Fruit fly (Drosophila melanogaster): ENCODE results near the gene Srp54.
A peak's percentile ranks its signal among the peaks of the same experiment; 100 is the strongest.

Srp54 gene

DNA sequence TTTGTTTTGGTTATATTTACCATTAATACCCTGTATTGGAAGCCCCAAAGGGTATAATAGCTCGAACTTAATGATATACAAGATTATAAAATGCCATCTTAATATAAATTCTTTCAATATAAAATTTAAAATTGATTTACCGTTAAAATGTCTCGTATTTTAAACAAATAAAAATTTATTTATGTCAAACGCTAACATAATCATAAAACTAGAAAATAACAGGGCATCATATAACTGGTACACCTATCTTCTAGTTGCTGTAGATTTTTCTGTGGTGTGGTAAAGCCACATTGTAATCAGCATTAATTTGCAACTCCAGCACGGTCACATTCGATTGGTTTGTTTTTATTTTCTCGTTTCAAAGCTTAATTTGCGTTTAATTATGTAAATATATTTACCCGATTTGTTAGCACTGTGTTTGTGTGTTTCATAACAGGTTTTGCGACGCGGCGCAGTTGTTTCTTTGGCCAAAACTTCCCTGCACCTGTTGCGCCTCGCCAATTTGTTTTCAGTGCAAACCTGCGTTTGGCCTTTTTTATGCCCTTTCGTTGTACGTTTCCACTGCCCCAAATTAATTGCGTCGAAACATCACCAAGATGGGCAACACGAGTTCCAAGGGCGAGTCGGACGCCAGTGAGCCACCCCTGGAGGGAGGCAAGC lies 44.4 kb downstream of the Srp54 start, which contains the start of the genes CG4658 and CG5846 (continued):
- TF ChIP-seq CG6254 (GFP tag; optimal IDR thresholded peaks at IDR 0.05) = peak; percentile 81
- TF ChIP-seq CG13123 (GFP tag; optimal IDR thresholded peaks at IDR 0.05) = peak; percentile 90
- TF ChIP-seq knrl (GFP tag; IDR thresholded peaks at IDR 0.05; ENCODE audit: partially characterized antibody) = no peak; the same call in 2 of the 3 replicates
- peak; percentile 39 for TF ChIP-seq NK7.1 (GFP tag; optimal IDR thresholded peaks at IDR 0.05)
- TF ChIP-seq CG31388 (GFP tag; optimal IDR thresholded peaks at IDR 0.05) = peak; percentile 77
- peak; percentile 94 for TF ChIP-seq lab (GFP tag; optimal IDR thresholded peaks at IDR 0.05)
- peak; percentile 64; the same call in 1 of the 2 replicates for TF ChIP-seq CG43689 (GFP tag; IDR thresholded peaks at IDR 0.05)
- TF ChIP-seq Asciz (GFP tag; optimal IDR thresholded peaks at IDR 0.05) = peak; percentile 87
- peak; percentile 97 for TF ChIP-seq Xbp1 (GFP tag; optimal IDR thresholded peaks at IDR 0.05)
- TF ChIP-seq kni (GFP tag; optimal IDR thresholded peaks at IDR 0.05) = peak; percentile 29
- peak; percentile 95 for TF ChIP-seq run (tag; optimal IDR thresholded peaks at IDR 0.05)
- peak; percentile 54 for TF ChIP-seq Side (GFP tag; optimal IDR thresholded peaks at IDR 0.05)
- peak; percentile 90 for TF ChIP-seq CG12299 (tag; optimal IDR thresholded peaks at IDR 0.05)
- TF ChIP-seq Abd-B (GFP tag; optimal IDR thresholded peaks at IDR 0.05) = peak; percentile 96
- TF ChIP-seq CG12744 (GFP tag; optimal IDR thresholded peaks at IDR 0.05) = peak; percentile 75
- TF ChIP-seq Bteb2 (GFP tag; optimal IDR thresholded peaks at IDR 0.05) = peak; percentile 94
- TF ChIP-seq CG8924 (tag; optimal IDR thresholded peaks at IDR 0.05) = peak; percentile 96
- peak; percentile 96 for TF ChIP-seq E2f1 (GFP tag; IDR thresholded peaks at IDR 0.05)
- peak; percentile 97 for TF ChIP-seq PHDP (tag; optimal IDR thresholded peaks at IDR 0.05)
- TF ChIP-seq kah (GFP tag; optimal IDR thresholded peaks at IDR 0.05) = peak; percentile 77
- TF ChIP-seq tll (GFP tag; optimal IDR thresholded peaks at IDR 0.05) = peak in 1 of 2 experiments; percentile 54
- TF ChIP-seq H2.0 (GFP tag; IDR thresholded peaks at IDR 0.05) = peak; percentile 91
- TF ChIP-seq CG15479 (GFP tag; optimal IDR thresholded peaks at IDR 0.05) = no peak
- TF ChIP-seq CG2889 (GFP tag; IDR thresholded peaks at IDR 0.05) = peak; percentile 89
- peak; percentile 83 for TF ChIP-seq Nf-YB (GFP tag; optimal IDR thresholded peaks at IDR 0.05)
- peak; percentile 81 for TF ChIP-seq psq (GFP tag; optimal IDR thresholded peaks at IDR 0.05)
- peak; percentile 94 for TF ChIP-seq CG12659 (GFP tag; optimal IDR thresholded peaks at IDR 0.05)
- TF ChIP-seq sc (optimal IDR thresholded peaks at IDR 0.05) = no peak
- TF ChIP-seq sc (GFP tag; optimal IDR thresholded peaks at IDR 0.05) = peak; percentile 82
- TF ChIP-seq CG13287 (GFP tag; IDR thresholded peaks at IDR 0.05; ENCODE audit: partially characterized antibody) = peak; percentile 41; the same call in 1 of the 2 replicates
- peak; percentile 88 for TF ChIP-seq Nf-YA (GFP tag; IDR thresholded peaks at IDR 0.05)
- peak; percentile 91 for TF ChIP-seq CG15601 (tag; optimal IDR thresholded peaks at IDR 0.05)
- TF ChIP-seq CG10209 (GFP tag; optimal IDR thresholded peaks at IDR 0.05) = peak; percentile 94
- TF ChIP-seq Optix (GFP tag; IDR thresholded peaks at IDR 0.05) = no peak
- TF ChIP-seq HLH3B (GFP tag; IDR thresholded peaks at IDR 0.05) = peak; percentile 97
- TF ChIP-seq CG17359 (tag; optimal IDR thresholded peaks at IDR 0.05) = peak; percentile 96
- TF ChIP-seq BtbVII (GFP tag; optimal IDR thresholded peaks at IDR 0.05) = peak; percentile 74
- peak; percentile 89 for TF ChIP-seq CG15696 (tag; optimal IDR thresholded peaks at IDR 0.05)
- peak; percentile 92 for TF ChIP-seq fd3F (GFP tag; optimal IDR thresholded peaks at IDR 0.05)
- peak; percentile 48 for TF ChIP-seq dm (GFP tag; optimal IDR thresholded peaks at IDR 0.05)
- peak in 1 of 3 experiments; percentile 94 for TF ChIP-seq lola (GFP tag; optimal IDR thresholded peaks at IDR 0.05)
- peak; percentile 71 for TF ChIP-seq CG1647 (GFP tag; optimal IDR thresholded peaks at IDR 0.05)
- TF ChIP-seq CG32532 (GFP tag; IDR thresholded peaks at IDR 0.05) = peak; percentile 95
- TF ChIP-seq Ets65A (GFP tag) = peak; percentile 89
- peak; percentile 74 for TF ChIP-seq CG10543 (GFP tag; optimal IDR thresholded peaks at IDR 0.05)
- TF ChIP-seq aop (GFP tag; IDR thresholded peaks at IDR 0.05) = peak; percentile 55; the same call in 1 of the 2 replicates
- TF ChIP-seq CG16815 (GFP tag; optimal IDR thresholded peaks at IDR 0.05) = peak; percentile 90
- TF ChIP-seq zen2 (GFP tag; IDR thresholded peaks at IDR 0.05; ENCODE audit: partially characterized antibody) = no peak
- peak; percentile 18 for TF ChIP-seq Sin3A (optimal IDR thresholded peaks at IDR 0.05)

All from whole organism, embryonic.